Fruit fly (Drosophila melanogaster) whole organism, embryonic: ENCODE data around the gene Gss1.

Source experiments
- CG10267 ChIP-seq: fragments of 200-800 bp; sonication (Bioruptor generic); optimal IDR thresholded peaks from 2 replicates; lab custom pipeline; 2018; ENCODE audit warnings: missing biosample characterization, mild to moderate bottlenecking, missing genetic modification characterization, moderate library complexity
- CG11696 ChIP-seq: fragments of 200-800 bp; sonication (Bioruptor generic); IDR thresholded peaks from 2 replicates; pipeline ENCODE4 v1.3.6; 2022; ENCODE audit warnings: missing biosample characterization, missing genetic modification characterization
- CG12155 ChIP-seq: fragments of 200-800 bp; sonication (Bioruptor generic); optimal IDR thresholded peaks from 3 replicates; lab custom pipeline; 2016; ENCODE audit warnings: missing biosample characterization, missing genetic modification characterization
- CG12236 ChIP-seq: fragments of 200-800 bp; sonication (Bioruptor generic); optimal IDR thresholded peaks from 2 replicates; lab custom pipeline; 2016; ENCODE audit warnings: missing biosample characterization, missing genetic modification characterization
- CG12744 ChIP-seq: fragments of 200-800 bp; sonication (Bioruptor generic); optimal IDR thresholded peaks from 2 replicates; lab custom pipeline; 2016; ENCODE audit warnings: missing biosample characterization, missing genetic modification characterization
- CG14014 ChIP-seq: fragments of 200-800 bp; sonication (Bioruptor generic); IDR thresholded peaks from 2 replicates; pipeline ENCODE4 v1.3.6; 2022; ENCODE audit warnings: missing biosample characterization, missing genetic modification characterization
- CG14441 ChIP-seq: fragments of 200-800 bp; sonication (Bioruptor generic); IDR thresholded peaks from 2 replicates; pipeline ENCODE4 v1.3.6; 2022; ENCODE audit warnings: missing biosample characterization, missing genetic modification characterization
- CG1602 ChIP-seq: fragments of 200-800 bp; sonication (Bioruptor generic); optimal IDR thresholded peaks from 3 replicates; lab custom pipeline; 2016; ENCODE audit warnings: missing biosample characterization, missing genetic modification characterization
- CG17802 ChIP-seq: fragments of 200-800 bp; sonication (Bioruptor generic); optimal IDR thresholded peaks from 2 replicates; lab custom pipeline; 2018; ENCODE audit warnings: missing biosample characterization, mild to moderate bottlenecking, missing genetic modification characterization, moderate library complexity
- CG18262 ChIP-seq: fragments of 200-800 bp; optimal IDR thresholded peaks from 3 replicates; lab custom pipeline; 2019; ENCODE audit warnings: missing biosample characterization, mild to moderate bottlenecking, missing genetic modification characterization, moderate library complexity
- CG2712 ChIP-seq: fragments of 200-800 bp; optimal IDR thresholded peaks from 3 replicates; lab custom pipeline; 2019; ENCODE audit warnings: missing biosample characterization, mild to moderate bottlenecking, missing genetic modification characterization, moderate library complexity
- CG3407 ChIP-seq: fragments of 200-800 bp; sonication (Bioruptor generic); optimal IDR thresholded peaks from 2 replicates; lab custom pipeline; 2018; ENCODE audit warnings: missing biosample characterization, mild to moderate bottlenecking, missing genetic modification characterization
- CG3726 ChIP-seq: fragments of 200-800 bp; sonication (Bioruptor generic); IDR thresholded peaks from 3 replicates; pipeline ENCODE4, ENCODE4 v1.3.6; 2022; ENCODE audit warnings: missing biosample characterization, missing genetic modification characterization
- CG4360 ChIP-seq: fragments of 200-800 bp; sonication (Bioruptor generic); IDR thresholded peaks from 2 replicates; pipeline ENCODE4 v1.3.6; 2022; ENCODE audit warnings: missing biosample characterization, missing genetic modification characterization
- CG6689 ChIP-seq: fragments of 200-800 bp; sonication (Bioruptor generic); IDR thresholded peaks from 2 replicates; pipeline ENCODE4 v1.3.6; 2022; ENCODE audit warnings: missing biosample characterization, missing genetic modification characterization
- CG7372 ChIP-seq: fragments of 200-800 bp; sonication (Bioruptor generic); IDR thresholded peaks from 2 replicates; pipeline ENCODE4 v1.3.6; 2022; ENCODE audit warnings: missing biosample characterization, missing genetic modification characterization
- CG7963 ChIP-seq: fragments of 200-800 bp; sonication (Bioruptor generic); IDR thresholded peaks from 3 replicates; pipeline ENCODE4 v1.3.6; 2022; ENCODE audit warnings: missing biosample characterization, missing genetic modification characterization; ENCODE audit not compliant: partially characterized antibody
- CG8089 ChIP-seq: fragments of 200-800 bp; sonication (Bioruptor generic); optimal IDR thresholded peaks from 3 replicates; lab custom pipeline; 2016; ENCODE audit warnings: missing biosample characterization, missing genetic modification characterization
- CG9609 ChIP-seq: fragments of 200-800 bp; sonication (Bioruptor generic); optimal IDR thresholded peaks from 3 replicates; lab custom pipeline; 2016; ENCODE audit warnings: missing biosample characterization, missing genetic modification characterization
- CG9932 ChIP-seq: fragments of 200-800 bp; sonication (Bioruptor generic); IDR thresholded peaks from 2 replicates; pipeline ENCODE4 v1.3.6; 2022; ENCODE audit warnings: missing biosample characterization, missing genetic modification characterization
- D ChIP-seq, 2 experiments: fragments of 200-800 bp in 1 of 2; fragments of >200 bp in 1 of 2; sonication (Bioruptor generic) in 1 of 2; optimal IDR thresholded peaks; 2 replicates in 1 of 2; 3 replicates in 1 of 2; lab custom pipeline; 2017; ENCODE audit warnings: mild to moderate bottlenecking in 1 of 2, missing biosample characterization in 1 of 2, missing genetic modification characterization in 1 of 2, missing genetic modification reagents in 1 of 2
- Doc3 ChIP-seq: fragments of 200-800 bp; sonication (Bioruptor generic); IDR thresholded peaks from 3 replicates; pipeline ENCODE4 v1.3.6; 2022; ENCODE audit warnings: missing biosample characterization, missing genetic modification characterization; ENCODE audit not compliant: partially characterized antibody
- Ets65A ChIP-seq: fragments of 200-800 bp; sonication (Bioruptor generic); peaks from one replicate; lab custom pipeline; 2016; ENCODE audit warnings: missing biosample characterization, missing genetic modification characterization
- Fer3 ChIP-seq: fragments of 200-800 bp; sonication (Bioruptor generic); optimal IDR thresholded peaks from 2 replicates; lab custom pipeline; 2018; ENCODE audit warnings: missing biosample characterization, mild to moderate bottlenecking, missing genetic modification characterization, moderate library complexity
- Gsc ChIP-seq: fragments of 200-800 bp; sonication (Bioruptor generic); IDR thresholded peaks from 2 replicates; pipeline ENCODE4 v1.3.6; 2022; ENCODE audit warnings: missing biosample characterization, missing genetic modification characterization
- Gug ChIP-seq: fragments of 200-800 bp; sonication (Bioruptor generic); IDR thresholded peaks from 4 replicates; pipeline ENCODE4 v1.3.6; 2022; ENCODE audit warnings: missing biosample characterization, missing genetic modification characterization
- HmgZ ChIP-seq: fragments of 200-800 bp; sonication (Bioruptor generic); optimal IDR thresholded peaks from 2 replicates; lab custom pipeline; 2018; ENCODE audit warnings: missing biosample characterization, mild to moderate bottlenecking, missing genetic modification characterization
- Mrtf ChIP-seq: fragments of 200-800 bp; sonication (Bioruptor generic); IDR thresholded peaks from 3 replicates; pipeline ENCODE4 v1.3.6; 2022; ENCODE audit warnings: missing biosample characterization, missing genetic modification characterization
- NC2α ChIP-seq: fragments of 200-800 bp; sonication (Bioruptor generic); optimal IDR thresholded peaks from 2 replicates; lab custom pipeline; 2016; ENCODE audit warnings: missing biosample characterization, missing genetic modification characterization
- NC2β ChIP-seq: fragments of 200-800 bp; sonication (Bioruptor generic); optimal IDR thresholded peaks from 2 replicates; lab custom pipeline; 2016; ENCODE audit warnings: missing biosample characterization, missing genetic modification characterization
- Opbp ChIP-seq: fragments of 200-800 bp; sonication (Bioruptor generic); IDR thresholded peaks from 3 replicates; pipeline ENCODE4 v1.3.6; 2022; ENCODE audit warnings: missing biosample characterization, missing genetic modification characterization; ENCODE audit not compliant: partially characterized antibody
- Side ChIP-seq: fragments of 200-800 bp; sonication (Bioruptor generic); optimal IDR thresholded peaks from 2 replicates; lab custom pipeline; 2016; ENCODE audit warnings: missing biosample characterization, missing genetic modification characterization
- Usf ChIP-seq: fragments of 200-800 bp; sonication (Bioruptor generic); optimal IDR thresholded peaks from 2 replicates; lab custom pipeline; 2017; ENCODE audit warnings: missing genotype, missing biosample characterization, missing genetic modification characterization
- Xrp1 ChIP-seq: fragments of 200-800 bp; sonication (Bioruptor generic); IDR thresholded peaks from 2 replicates; pipeline ENCODE4 v1.3.6; 2022; ENCODE audit warnings: missing biosample characterization, missing genetic modification characterization
- ara ChIP-seq: fragments of 200-800 bp; sonication (Bioruptor generic); IDR thresholded peaks from 2 replicates; pipeline ENCODE4 v1.3.6; 2022; ENCODE audit warnings: missing biosample characterization, missing genetic modification characterization
- bab2 ChIP-seq: fragments of 200-800 bp; sonication (Bioruptor generic); optimal IDR thresholded peaks from 2 replicates; lab custom pipeline; 2016; ENCODE audit warnings: missing biosample characterization, missing genetic modification characterization
- chn ChIP-seq: fragments of 200-800 bp; sonication (Bioruptor generic); optimal IDR thresholded peaks from 2 replicates; lab custom pipeline; 2016; ENCODE audit warnings: missing biosample characterization, missing genetic modification characterization
- en ChIP-seq: fragments of 200-800 bp; sonication (Bioruptor generic); optimal IDR thresholded peaks from 2 replicates; lab custom pipeline; 2016; ENCODE audit warnings: missing biosample characterization, missing genetic modification characterization
- fu2 ChIP-seq: fragments of 200-800 bp; sonication (Bioruptor generic); optimal IDR thresholded peaks from 2 replicates; lab custom pipeline; 2016; ENCODE audit warnings: missing biosample characterization, missing genetic modification characterization
- gem ChIP-seq: fragments of 200-800 bp; sonication (Bioruptor generic); optimal IDR thresholded peaks from 2 replicates; lab custom pipeline; 2019; ENCODE audit warnings: missing biosample characterization, mild to moderate bottlenecking, missing genetic modification characterization, moderate library complexity
- gsb-n ChIP-seq: fragments of 200-800 bp; sonication (Bioruptor generic); optimal IDR thresholded peaks from 3 replicates; lab custom pipeline; 2018; ENCODE audit warnings: missing biosample characterization, mild to moderate bottlenecking, missing genetic modification characterization
- pho ChIP-seq: fragments of 200-800 bp; sonication (Bioruptor generic); optimal IDR thresholded peaks from 2 replicates; lab custom pipeline; 2016; ENCODE audit warnings: missing biosample characterization, missing genetic modification characterization
- pita ChIP-seq: fragments of 200-800 bp; sonication (Bioruptor generic); optimal IDR thresholded peaks from 2 replicates; lab custom pipeline; 2017; ENCODE audit warnings: missing biosample characterization, mild to moderate bottlenecking, missing genetic modification characterization
- psq ChIP-seq: fragments of 200-800 bp; sonication (Bioruptor generic); optimal IDR thresholded peaks from 2 replicates; lab custom pipeline; 2017; ENCODE audit warnings: missing biosample characterization, missing genetic modification characterization
- pum ChIP-seq: fragments of 200-800 bp; sonication (Bioruptor generic); optimal IDR thresholded peaks from 2 replicates; lab custom pipeline; 2016; ENCODE audit warnings: missing biosample characterization, missing genetic modification characterization
- pzg ChIP-seq: fragments of 200-800 bp; sonication (Bioruptor generic); optimal IDR thresholded peaks from 3 replicates; lab custom pipeline; 2018; ENCODE audit warnings: missing biosample characterization, mild to moderate bottlenecking, missing genetic modification characterization, moderate library complexity
- seq ChIP-seq: fragments of 200-800 bp; sonication (Bioruptor generic); IDR thresholded peaks from 2 replicates; pipeline ENCODE4 v1.3.6; 2022; ENCODE audit warnings: missing biosample characterization, missing genetic modification characterization
- tll ChIP-seq, 2 experiments: fragments of 200-800 bp in 1 of 2; fragments of >200 bp in 1 of 2; sonication (Bioruptor generic) in 1 of 2; optimal IDR thresholded peaks; 2 replicates each; lab custom pipeline; 2017 to 2019; ENCODE audit warnings: missing biosample characterization in 2 of 2, missing genetic modification characterization in 2 of 2, mild to moderate bottlenecking in 1 of 2, moderate library complexity in 1 of 2
- wdn ChIP-seq: fragments of 200-800 bp; sonication (Bioruptor generic); IDR thresholded peaks from 2 replicates; pipeline ENCODE4 v1.3.6; 2022; ENCODE audit warnings: missing biosample characterization, missing genetic modification characterization

The Gss1 gene

dm6 chrX:17881138-17882121, 7.9 kb upstream of the Gss1 start (continued):
- TF ChIP-seq gem (peak; percentile 66), CG12155 (GFP tag; lab: Kevin White, UChicago) (peak; percentile 58), NC2α (GFP tag; lab: Kevin White, UChicago) (no peak), Side (GFP tag; lab: Kevin White, UChicago) (peak; percentile 14), CG3407 (GFP tag; lab: Kevin White, UChicago) (no peak), CG2712 (peak; percentile 35), CG1602 (GFP tag; lab: Kevin White, UChicago) (no peak), gsb-n (no peak), ara (GFP tag; lab: Robert Waterston, UW) (no peak), CG9609 (peak; percentile 66), CG14441 (peak; percentile 73), pita (GFP tag; lab: Kevin White, UChicago) (no peak), pho (peak; percentile 71), HmgZ (no peak), CG9932 (GFP tag; lab: Robert Waterston, UW) (peak; percentile 82), Opbp (GFP tag; lab: Robert Waterston, UW) (no peak), tll (GFP tag; optimal IDR thresholded peaks at IDR 0.05; lab: Kevin White, UChicago) (no peak), pzg (GFP tag; lab: Kevin White, UChicago) (no peak), CG7372 (GFP tag; lab: Robert Waterston, UW) (no peak), psq (no peak), Doc3 (GFP tag; lab: Robert Waterston, UW) (no peak), CG17802 (tag; lab: Kevin White, UChicago) (no peak), CG10267 (no peak), wdn (GFP tag; lab: Robert Waterston, UW) (no peak), Ets65A (GFP tag; lab: Kevin White, UChicago) (peak; percentile 92), CG3726 (GFP tag; lab: Robert Waterston, UW) (no peak), CG18262 (tag; lab: Kevin White, UChicago) (peak; percentile 22), bab2 (peak; percentile 46), CG6689 (GFP tag; lab: Robert Waterston, UW) (no peak), seq (GFP tag; lab: Robert Waterston, UW) (peak; percentile 47; the same call in 1 of the 2 replicates), CG7963 (no peak), CG12744 (GFP tag; lab: Kevin White, UChicago) (no peak), chn (GFP tag; lab: Kevin White, UChicago) (no peak), CG14014 (GFP tag; lab: Robert Waterston, UW) (0 out of 2 replicates have a peak, but pooled peaks have one; percentile 20), Fer3 (tag; lab: Kevin White, UChicago) (peak; percentile 60), Usf (GFP tag; lab: Kevin White, UChicago) (peak; percentile 63), Gug (peak; percentile 66; the same call in 3 of the 4 replicates), CG12236 (GFP tag; lab: Kevin White, UChicago) (no peak), CG8089 (GFP tag; lab: Kevin White, UChicago) (no peak), pum (GFP tag; lab: Kevin White, UChicago) (peak; percentile 19), CG11696 (GFP tag; lab: Robert Waterston, UW) (no peak), en (GFP tag; lab: Kevin White, UChicago) (no peak), Xrp1 (GFP tag; lab: Robert Waterston, UW) (no peak), Gsc (GFP tag; lab: Robert Waterston, UW) (no peak), fu2 (GFP tag; lab: Kevin White, UChicago) (peak; percentile 31), D (optimal IDR thresholded peaks at IDR 0.05; lab: Kevin White, UChicago) (no peak), D (GFP tag; optimal IDR thresholded peaks at IDR 0.05; lab: Kevin White, UChicago) (no peak), CG4360 (no peak), Mrtf (GFP tag; lab: Robert Waterston, UW) (0 out of 3 replicates have a peak, but pooled peaks have one; percentile 48), NC2β (no peak)
